Worm (Caenorhabditis elegans) whole organism, young adult: ENCODE results near the gene tag-250.

Experiments used
- akir-1 ChIP-seq: fragments of 200-800 bp; sonication (Bioruptor generic); optimal IDR thresholded peaks from 2 replicates; lab custom pipeline; 2018; ENCODE audit warnings: mild to moderate bottlenecking, missing genetic modification characterization, moderate library complexity, missing compliant biosample characterization
- ama-1 ChIP-seq, 3 experiments: fragments of 150-350 bp in 1 of 3; sonication (generic microtip) in 2 of 3; optimal IDR thresholded peaks; 2 replicates each; lab custom pipeline; 2014 to 2018; ENCODE audit warnings: missing biosample characterization in 2 of 3, missing genetic modification characterization in 2 of 3, missing genetic modification reagents in 2 of 3
- ccch-3 ChIP-seq: fragments of 200-800 bp; sonication (Bioruptor generic); optimal IDR thresholded peaks from 2 replicates; lab custom pipeline; 2018; ENCODE audit warnings: mild to moderate bottlenecking, missing genetic modification characterization, missing compliant biosample characterization
- ceh-27 ChIP-seq: fragments of 200-800 bp; sonication (Bioruptor generic); optimal IDR thresholded peaks from 2 replicates; lab custom pipeline; 2018; ENCODE audit warnings: mild to moderate bottlenecking, missing genetic modification characterization, moderate library complexity, missing compliant biosample characterization
- him-1 ChIP-seq: sonication (generic microtip); optimal IDR thresholded peaks from 2 replicates; lab custom pipeline; 2016; ENCODE audit warnings: missing genotype, missing genetic modification reagents, missing genetic modification characterization, missing compliant biosample characterization
- hmg-1.2 ChIP-seq: fragments of 200-800 bp; sonication (Bioruptor generic); IDR thresholded peaks from 2 replicates; pipeline ENCODE4 v1.3.6; 2022; ENCODE audit warnings: missing genetic modification reagents, missing genetic modification characterization, missing compliant biosample characterization
- hrde-1 ChIP-seq: sonication (generic microtip); optimal IDR thresholded peaks from 2 replicates; lab custom pipeline; 2016; ENCODE audit warnings: missing genetic modification characterization, mild to moderate bottlenecking, missing compliant biosample characterization, moderate library complexity, missing genotype, missing genetic modification reagents, borderline replicate concordance
- lin-40 ChIP-seq: sonication (generic microtip); optimal IDR thresholded peaks from 2 replicates; lab custom pipeline; 2016; ENCODE audit warnings: missing genetic modification characterization, mild to moderate bottlenecking, missing compliant biosample characterization, missing genotype, missing genetic modification reagents
- nhr-179 ChIP-seq: sonication (generic microtip); optimal IDR thresholded peaks from 2 replicates; lab custom pipeline; 2016; ENCODE audit warnings: mild to moderate bottlenecking, missing genetic modification characterization, missing compliant biosample characterization
- pha-4 ChIP-seq: fragments of 150-350 bp; sonication (generic microtip); optimal IDR thresholded peaks from 2 replicates; lab custom pipeline; 2014; ENCODE audit warnings: missing biosample characterization, missing genetic modification reagents, missing genetic modification characterization
- sdz-38 ChIP-seq: sonication (generic microtip); optimal IDR thresholded peaks from 2 replicates; lab custom pipeline; 2016; ENCODE audit warnings: missing genotype, missing genetic modification characterization, missing compliant biosample characterization
- snpc-4 ChIP-seq, 5 experiments: fragments of 150-350 bp in 1 of 5; sonication (generic microtip) in 4 of 5; optimal IDR thresholded peaks; 2 replicates each; lab custom pipeline; 2014 to 2018; ENCODE audit warnings: missing genetic modification characterization in 5 of 5, missing biosample characterization in 3 of 5, antibody characterized with exemption in 2 of 5, mild to moderate bottlenecking in 2 of 5, missing compliant biosample characterization in 2 of 5, missing genotype in 2 of 5, moderate library complexity in 2 of 5, missing genetic modification reagents in 1 of 5
- tlf-1 ChIP-seq: fragments of 200-800 bp; sonication (Bioruptor generic); optimal IDR thresholded peaks from 2 replicates; lab custom pipeline; 2018; ENCODE audit warnings: mild to moderate bottlenecking, missing genetic modification characterization, missing compliant biosample characterization
- ztf-6 ChIP-seq: fragments of 200-800 bp; sonication (Bioruptor generic); IDR thresholded peaks from 2 replicates; pipeline ENCODE4 v1.3.6; 2022; ENCODE audit warnings: missing genetic modification reagents, missing genetic modification characterization, missing compliant biosample characterization

DNA sequence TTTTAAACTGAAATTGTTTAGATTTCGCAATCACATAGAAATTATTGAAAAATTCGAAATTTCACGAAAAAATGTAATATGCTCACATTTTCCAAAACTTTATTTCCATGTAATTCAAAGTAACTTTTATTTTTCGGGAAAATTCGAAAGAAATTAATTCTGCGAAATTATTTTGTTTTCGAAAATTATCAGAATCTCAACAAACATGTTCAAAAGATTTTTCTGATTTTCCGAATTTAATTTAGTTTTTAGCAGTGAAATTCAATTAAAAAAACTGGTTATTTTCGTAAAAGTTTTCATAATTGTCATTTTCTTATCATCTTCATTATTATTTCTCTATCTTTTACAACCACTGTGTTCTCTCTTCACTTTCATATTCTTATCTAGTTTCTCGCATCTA, 8.5 kb upstream of the tag-250 start, which contains the start of gene ran-2:
- TF ChIP-seq akir-1 (GFP tag; lab: Kevin White, UChicago) (no peak), him-1 (tag; lab: Kevin White, UChicago) (no peak), ama-1 (optimal IDR thresholded peaks at IDR 0.05; lab: Kevin White, UChicago) (no peak), ama-1 (GFP tag; optimal IDR thresholded peaks at IDR 0.05; lab: Kevin White, UChicago) (no peak), ceh-27 (no peak), snpc-4 (GFP tag; optimal IDR thresholded peaks at IDR 0.05; lab: Kevin White, UChicago) (no peak), snpc-4 (tag; optimal IDR thresholded peaks at IDR 0.05; lab: Kevin White, UChicago) (no peak), sdz-38 (tag; lab: Kevin White, UChicago) (no peak), hmg-1.2 (GFP tag; lab: Robert Waterston, UW) (no peak), nhr-179 (no peak), lin-40 (tag; lab: Kevin White, UChicago) (no peak), hrde-1 (tag; lab: Kevin White, UChicago) (no peak), tlf-1 (no peak), pha-4 (tag; lab: Kevin White, UChicago) (no peak), ccch-3 (GFP tag; lab: Kevin White, UChicago) (no peak), ztf-6 (GFP tag; lab: Robert Waterston, UW) (no peak)
